Worm (Caenorhabditis elegans) whole organism, L2 larva: ENCODE measurements around the gene Y43E12A.2.
A peak's percentile ranks its signal among the peaks of the same experiment; 100 is the strongest.

Experiments
- C34F6.9 ChIP-seq: fragments of 150-350 bp; optimal IDR thresholded peaks from 2 replicates; lab custom pipeline; 2014; ENCODE audit warnings: missing biosample characterization, missing genetic modification characterization
- F13H6.1 ChIP-seq: sonication (generic microtip); optimal IDR thresholded peaks from 2 replicates; lab custom pipeline; 2016; ENCODE audit warnings: missing genetic modification characterization, missing compliant biosample characterization
- R02D3.7 ChIP-seq: fragments of 150-350 bp; optimal IDR thresholded peaks from 2 replicates; lab custom pipeline; 2014; ENCODE audit warnings: missing biosample characterization, missing genetic modification characterization
- Y55F3AM.14 ChIP-seq: fragments of 200-800 bp; sonication (Bioruptor generic); optimal IDR thresholded peaks from 2 replicates; lab custom pipeline; 2018; ENCODE audit warnings: mild to moderate bottlenecking, missing genetic modification characterization, missing compliant biosample characterization
- aly-2 ChIP-seq: fragments of 150-350 bp; optimal IDR thresholded peaks from 2 replicates; lab custom pipeline; 2014; ENCODE audit warnings: missing biosample characterization, missing genetic modification characterization
- ama-1 ChIP-seq: fragments of 150-350 bp; optimal IDR thresholded peaks from 2 replicates; lab custom pipeline; 2018; ENCODE audit warnings: inconsistent platforms
- blmp-1 ChIP-seq: sonication (generic microtip); optimal IDR thresholded peaks from 2 replicates; lab custom pipeline; 2017; ENCODE audit warnings: missing genetic modification characterization, mild to moderate bottlenecking, missing compliant biosample characterization, antibody characterized with exemption, moderate library complexity; ENCODE audit not compliant: insufficient read depth
- ceh-16 ChIP-seq: fragments of 150-350 bp; optimal IDR thresholded peaks from 2 replicates; lab custom pipeline; 2014; ENCODE audit warnings: missing biosample characterization, missing genetic modification characterization
- ceh-82 ChIP-seq: fragments of 150-350 bp; optimal IDR thresholded peaks from 2 replicates; lab custom pipeline; 2014; ENCODE audit warnings: missing biosample characterization, missing genetic modification characterization
- crh-2 ChIP-seq: sonication (generic microtip); optimal IDR thresholded peaks from 2 replicates; lab custom pipeline; 2017; ENCODE audit warnings: missing biosample characterization, missing genetic modification characterization
- dmd-4 ChIP-seq: sonication (generic microtip); optimal IDR thresholded peaks from 2 replicates; lab custom pipeline; 2017; ENCODE audit warnings: missing biosample characterization, missing genetic modification characterization
- egl-27 ChIP-seq: sonication (generic microtip); optimal IDR thresholded peaks from 3 replicates; lab custom pipeline; 2017; ENCODE audit warnings: missing biosample characterization, missing genetic modification reagents, missing genetic modification characterization
- fos-1 ChIP-seq: fragments of 150-350 bp; optimal IDR thresholded peaks from 2 replicates; lab custom pipeline; 2014; ENCODE audit warnings: missing biosample characterization, missing genetic modification characterization
- gmeb-1 ChIP-seq: fragments of 150-350 bp; optimal IDR thresholded peaks from 2 replicates; lab custom pipeline; 2014; ENCODE audit warnings: missing biosample characterization, missing genetic modification characterization
- lsy-2 ChIP-seq, 2 experiments: fragments of 150-350 bp in 1 of 2; sonication (generic microtip) in 1 of 2; optimal IDR thresholded peaks; 2 replicates each; lab custom pipeline; 2014 to 2017; ENCODE audit warnings: missing biosample characterization in 2 of 2, missing genetic modification characterization in 2 of 2
- mab-5 ChIP-seq: fragments of 150-350 bp; optimal IDR thresholded peaks from 2 replicates; lab custom pipeline; 2014; ENCODE audit warnings: missing biosample characterization, missing genetic modification characterization
- mdl-1 ChIP-seq, 2 experiments: fragments of 150-350 bp in 1 of 2; sonication (generic microtip) in 1 of 2; optimal IDR thresholded peaks; 2 replicates each; lab custom pipeline; 2017; ENCODE audit warnings: missing biosample characterization in 2 of 2, missing genetic modification characterization in 2 of 2
- nhr-10 ChIP-seq: sonication (generic microtip); optimal IDR thresholded peaks from 2 replicates; lab custom pipeline; 2017; ENCODE audit warnings: missing biosample characterization, missing genetic modification characterization
- nhr-11 ChIP-seq: fragments of 150-350 bp; optimal IDR thresholded peaks from 2 replicates; lab custom pipeline; 2014; ENCODE audit warnings: missing biosample characterization, missing genetic modification characterization
- nhr-12 ChIP-seq: fragments of 150-350 bp; optimal IDR thresholded peaks from 2 replicates; lab custom pipeline; 2014; ENCODE audit warnings: missing biosample characterization, missing genetic modification characterization
- nhr-129 ChIP-seq: fragments of 150-350 bp; optimal IDR thresholded peaks from 2 replicates; lab custom pipeline; 2014; ENCODE audit warnings: missing biosample characterization, missing genetic modification characterization
- nhr-21 ChIP-seq: fragments of 150-350 bp; optimal IDR thresholded peaks from 2 replicates; lab custom pipeline; 2014; ENCODE audit warnings: missing biosample characterization, missing genetic modification characterization
- nhr-237 ChIP-seq: fragments of 150-350 bp; optimal IDR thresholded peaks from 2 replicates; lab custom pipeline; 2014; ENCODE audit warnings: missing biosample characterization, missing genetic modification characterization
- nhr-25 ChIP-seq: fragments of 150-350 bp; sonication (generic microtip); optimal IDR thresholded peaks from 3 replicates; lab custom pipeline; 2014; ENCODE audit warnings: missing biosample characterization, missing genetic modification characterization
- nhr-6 ChIP-seq: fragments of 150-350 bp; optimal IDR thresholded peaks from 2 replicates; lab custom pipeline; 2014; ENCODE audit warnings: missing biosample characterization, missing genetic modification characterization
- nhr-77 ChIP-seq: fragments of 150-350 bp; optimal IDR thresholded peaks from 2 replicates; lab custom pipeline; 2014; ENCODE audit warnings: missing biosample characterization, missing genetic modification characterization
- sem-4 ChIP-seq: fragments of 150-350 bp; optimal IDR thresholded peaks from 2 replicates; lab custom pipeline; 2014; ENCODE audit warnings: missing biosample characterization, missing genetic modification reagents, missing genetic modification characterization
- skn-1 ChIP-seq: sonication (generic microtip); optimal IDR thresholded peaks from 2 replicates; lab custom pipeline; 2017; ENCODE audit warnings: missing biosample characterization, missing genetic modification characterization
- sma-3 ChIP-seq: sonication (generic microtip); optimal IDR thresholded peaks from 2 replicates; lab custom pipeline; 2016; ENCODE audit warnings: missing genetic modification reagents, missing genetic modification characterization, missing compliant biosample characterization
- sma-9 ChIP-seq, 2 experiments: fragments of 150-350 bp in 1 of 2; sonication (generic microtip) in 1 of 2; optimal IDR thresholded peaks; 2 replicates each; lab custom pipeline; 2014 to 2016; ENCODE audit warnings: missing genetic modification characterization in 2 of 2, mild to moderate bottlenecking in 1 of 2, missing biosample characterization in 1 of 2, missing compliant biosample characterization in 1 of 2, missing genetic modification reagents in 1 of 2, moderate library complexity in 1 of 2
- snpc-4 ChIP-seq: fragments of 150-350 bp; optimal IDR thresholded peaks from 2 replicates; lab custom pipeline; 2014; ENCODE audit warnings: missing biosample characterization, missing genetic modification characterization
- unc-39 ChIP-seq: fragments of 150-350 bp; optimal IDR thresholded peaks from 2 replicates; lab custom pipeline; 2014; ENCODE audit warnings: missing biosample characterization, missing genetic modification characterization
- unc-55 ChIP-seq: fragments of 150-350 bp; sonication (generic microtip); optimal IDR thresholded peaks from 3 replicates; lab custom pipeline; 2014; ENCODE audit warnings: missing biosample characterization, missing genetic modification reagents, missing genetic modification characterization
- zag-1 ChIP-seq: fragments of 150-350 bp; optimal IDR thresholded peaks from 2 replicates; lab custom pipeline; 2014; ENCODE audit warnings: missing biosample characterization, missing genetic modification characterization
- ztf-1 ChIP-seq: fragments of 200-800 bp; sonication (Bioruptor generic); conservative IDR thresholded peaks from 2 replicates; pipeline ENCODE4 v1.3.6; 2022; ENCODE audit warnings: missing genetic modification characterization, missing compliant biosample characterization
- ztf-11 ChIP-seq: sonication (generic microtip); optimal IDR thresholded peaks from 2 replicates; lab custom pipeline; 2017; ENCODE audit warnings: missing biosample characterization, missing genetic modification characterization
- ztf-4 ChIP-seq: fragments of 150-350 bp; optimal IDR thresholded peaks from 2 replicates; lab custom pipeline; 2014; ENCODE audit warnings: missing biosample characterization, missing genetic modification characterization

Y43E12A.2 gene

ce11 chrIV:10964688-10965087 lies 17.2 kb upstream of the Y43E12A.2 start:
- TF ChIP-seq sma-9 (GFP tag; optimal IDR thresholded peaks at IDR 0.05; lab: Kevin White, UChicago) (peak; percentile 82), sma-9 (tag; optimal IDR thresholded peaks at IDR 0.05; lab: Kevin White, UChicago) (no peak), unc-39 (tag; lab: Kevin White, UChicago) (no peak), fos-1 (tag; lab: Kevin White, UChicago) (peak; percentile 33), dmd-4 (tag; lab: Kevin White, UChicago) (no peak)

- TF ChIP-seq zag-1 (tag; lab: Kevin White, UChicago) (no peak), snpc-4 (tag; lab: Kevin White, UChicago) (no peak), nhr-77 (tag; lab: Kevin White, UChicago) (no peak), F13H6.1 (tag; lab: Kevin White, UChicago) (no peak), nhr-237 (tag; lab: Kevin White, UChicago) (no peak), nhr-21 (tag; lab: Kevin White, UChicago) (no peak)
Observed at ce11 chrIV:10966359-10966758, 15.5 kb upstream of the Y43E12A.2 start, which contains the start of the genes aqp-3 and Y69E1A.8. Gene aqp-3 (minus strand): TSS chrIV:10966459. Gene Y69E1A.8 (plus strand): TSS chrIV:10966604.

- TF ChIP-seq ama-1 (lab: Kevin White, UChicago) (no peak), sma-9 (GFP tag; optimal IDR thresholded peaks at IDR 0.05; lab: Kevin White, UChicago) (peak; percentile 69), sma-9 (tag; optimal IDR thresholded peaks at IDR 0.05; lab: Kevin White, UChicago) (no peak), fos-1 (tag; lab: Kevin White, UChicago) (peak; percentile 97), gmeb-1 (peak; percentile 21), crh-2 (tag; lab: Kevin White, UChicago) (peak; percentile 57)
Observed at ce11 chrIV:10970333-10970732, 11.5 kb upstream of the Y43E12A.2 start.

DNA sequence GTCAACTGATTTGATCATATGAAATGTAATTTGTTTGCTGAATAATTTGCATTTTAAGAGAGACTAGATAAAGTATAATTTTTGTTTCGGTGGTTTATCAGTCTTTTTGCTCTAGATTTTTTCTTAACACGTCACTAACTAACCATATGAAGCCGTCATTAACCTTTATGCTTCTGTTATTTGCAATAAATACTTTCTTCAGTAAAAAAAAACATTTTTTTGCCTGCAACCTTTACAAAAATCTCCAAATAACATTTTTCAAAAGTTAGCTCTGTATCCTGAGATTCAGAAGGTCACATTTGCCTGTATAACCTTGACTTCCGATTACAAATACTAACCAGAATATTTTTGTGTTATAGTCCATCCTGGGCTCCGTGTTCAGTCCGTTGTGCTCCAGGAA lies 11.1 kb upstream of the Y43E12A.2 start:
- TF ChIP-seq Y55F3AM.14 (no peak), mdl-1 (tag; optimal IDR thresholded peaks at IDR 0.05; lab: Kevin White, UChicago) (no peak)

ce11 chrIV:10971636-10972199 lies 10.1 kb upstream of the Y43E12A.2 start:
- TF ChIP-seq dmd-4 (tag; lab: Kevin White, UChicago) (no peak), lsy-2 (tag; optimal IDR thresholded peaks at IDR 0.05; lab: Kevin White, UChicago) (peak in 1 of 2 experiments; percentile 4), nhr-11 (tag; lab: Kevin White, UChicago) (no peak), aly-2 (tag; lab: Kevin White, UChicago) (no peak), fos-1 (tag; lab: Kevin White, UChicago) (peak; percentile 29), sma-3 (GFP tag; lab: Kevin White, UChicago) (peak; percentile 41), ztf-11 (tag; lab: Kevin White, UChicago) (no peak), mdl-1 (tag; optimal IDR thresholded peaks at IDR 0.05; lab: Kevin White, UChicago) (peak in 1 of 2 experiments; percentile 23), nhr-10 (no peak), egl-27 (tag; lab: Kevin White, UChicago) (peak; percentile 27), blmp-1 (tag; lab: Kevin White, UChicago) (peak; percentile 47), ztf-1 (no peak), ceh-16 (tag; lab: Kevin White, UChicago) (peak; percentile 25), nhr-6 (tag; lab: Kevin White, UChicago) (peak; percentile 47), F13H6.1 (tag; lab: Kevin White, UChicago) (peak; percentile 35), nhr-25 (peak; percentile 78), nhr-129 (tag; lab: Kevin White, UChicago) (peak; percentile 63), mab-5 (no peak), gmeb-1 (peak; percentile 26), sma-9 (GFP tag; optimal IDR thresholded peaks at IDR 0.05; lab: Kevin White, UChicago) (peak; percentile 58), sma-9 (tag; optimal IDR thresholded peaks at IDR 0.05; lab: Kevin White, UChicago) (no peak)
- TF ChIP-seq, all 48 proteins: peak for 13

DNA sequence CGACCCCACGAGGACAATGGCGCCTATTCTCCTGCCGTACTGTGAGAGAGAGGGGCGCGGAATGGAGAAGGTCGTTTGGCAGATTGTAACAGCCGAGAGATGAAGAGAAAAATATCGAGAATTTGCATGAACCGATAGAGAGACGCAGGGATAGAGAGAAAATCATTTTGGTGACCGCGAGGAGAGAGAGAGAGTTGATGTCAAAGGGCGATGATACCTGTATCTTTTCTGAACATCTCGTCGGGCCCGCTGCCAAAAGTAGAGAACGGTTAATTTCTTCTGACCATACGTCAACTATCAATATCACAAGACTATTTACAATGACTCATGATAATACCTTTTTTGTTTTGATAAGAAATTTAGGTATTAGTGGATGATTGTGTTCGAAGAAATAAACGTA lies 5.9 kb upstream of the Y43E12A.2 start:
- TF ChIP-seq aly-2 (tag; lab: Kevin White, UChicago) (no peak), mab-5 (no peak), Y55F3AM.14 (peak; percentile 35), ztf-11 (tag; lab: Kevin White, UChicago) (no peak), nhr-25 (peak; percentile 87), ceh-16 (tag; lab: Kevin White, UChicago) (no peak), lsy-2 (tag; optimal IDR thresholded peaks at IDR 0.05; lab: Kevin White, UChicago) (peak in 1 of 2 experiments; percentile 50), ceh-82 (tag; lab: Kevin White, UChicago) (no peak), C34F6.9 (tag; lab: Kevin White, UChicago) (no peak), ztf-1 (no peak), fos-1 (tag; lab: Kevin White, UChicago) (peak; percentile 54), nhr-12 (tag; lab: Kevin White, UChicago) (no peak), dmd-4 (tag; lab: Kevin White, UChicago) (no peak), sem-4 (tag; lab: Kevin White, UChicago) (no peak), snpc-4 (tag; lab: Kevin White, UChicago) (no peak), nhr-11 (tag; lab: Kevin White, UChicago) (no peak), zag-1 (tag; lab: Kevin White, UChicago) (no peak), unc-55 (GFP tag; lab: Kevin White, UChicago) (no peak), mdl-1 (tag; optimal IDR thresholded peaks at IDR 0.05; lab: Kevin White, UChicago) (peak in 1 of 2 experiments; percentile 14), ztf-4 (tag; lab: Kevin White, UChicago) (no peak), sma-3 (GFP tag; lab: Kevin White, UChicago) (peak; percentile 91), unc-39 (tag; lab: Kevin White, UChicago) (no peak), R02D3.7 (tag; lab: Kevin White, UChicago) (no peak), ama-1 (lab: Kevin White, UChicago) (no peak), nhr-10 (no peak), gmeb-1 (peak; percentile 33), crh-2 (tag; lab: Kevin White, UChicago) (peak; percentile 48), skn-1 (tag; lab: Kevin White, UChicago) (no peak), nhr-77 (tag; lab: Kevin White, UChicago) (no peak)
